Fruit fly (Drosophila melanogaster) Kc167 (cell line): ENCODE data around the gene CG14696.

Experiments used
- Sin3A ChIP-seq: fragments of >200 bp; optimal IDR thresholded peaks from 2 replicates; lab custom pipeline; 2018; ENCODE audit warnings: missing external identifiers
- h ChIP-seq: fragments of >200 bp; optimal IDR thresholded peaks from 3 replicates; lab custom pipeline; 2018; ENCODE audit warnings: missing external identifiers
- insv ChIP-seq: fragments of >200 bp; optimal IDR thresholded peaks from 3 replicates; lab custom pipeline; 2018; ENCODE audit warnings: missing external identifiers
- psq ChIP-seq: fragments of >200 bp; optimal IDR thresholded peaks from 2 replicates; lab custom pipeline; 2017; ENCODE audit warnings: missing external identifiers

dm6 chr3R:10875515-10876434 is 9.0 kb downstream of the CG14696 start, which contains the start of gene Sodh2:
- TF ChIP-seq h = no peak
- no peak for TF ChIP-seq psq (lab: Kevin White, UChicago)
- no peak for TF ChIP-seq Sin3A (lab: Kevin White, UChicago)
- no peak for TF ChIP-seq insv (lab: Kevin White, UChicago)
